Worm (Caenorhabditis elegans): ENCODE measurements around the gene nlp-2.

nlp-2 gene

DNA sequence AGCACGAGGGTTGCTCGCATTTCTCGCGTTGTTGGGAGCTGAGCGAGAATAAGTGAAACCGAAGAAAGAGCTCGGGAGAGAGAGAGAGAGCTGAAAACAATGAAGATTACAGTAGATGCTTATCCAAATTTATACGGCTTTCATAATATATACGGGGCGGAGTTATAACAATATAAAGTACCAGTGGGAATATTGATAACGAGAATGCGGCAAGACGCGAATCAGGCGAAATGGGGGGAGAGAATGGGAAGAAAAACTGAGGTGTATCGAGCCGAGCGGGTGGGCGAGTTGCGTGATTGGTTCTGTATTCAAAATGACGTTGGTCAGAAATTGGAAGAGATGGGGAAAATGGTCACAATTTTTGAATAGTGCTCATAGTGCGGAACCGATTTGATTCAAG is at the start of gene nlp-2:
Gene nlp-2 (minus strand): TSS at position 101 of the 400 bp plus-strand sequence.
- no peak for TF ChIP-seq F26F4.8 (GFP tag; conservative IDR thresholded peaks at IDR 0.05)
- no peak for TF ChIP-seq dmd-9 (GFP tag; IDR thresholded peaks at IDR 0.05)
- TF ChIP-seq unc-130 (GFP tag; optimal IDR thresholded peaks at IDR 0.05): no peak
- TF ChIP-seq unc-39 (tag; optimal IDR thresholded peaks at IDR 0.05): no peak

DNA sequence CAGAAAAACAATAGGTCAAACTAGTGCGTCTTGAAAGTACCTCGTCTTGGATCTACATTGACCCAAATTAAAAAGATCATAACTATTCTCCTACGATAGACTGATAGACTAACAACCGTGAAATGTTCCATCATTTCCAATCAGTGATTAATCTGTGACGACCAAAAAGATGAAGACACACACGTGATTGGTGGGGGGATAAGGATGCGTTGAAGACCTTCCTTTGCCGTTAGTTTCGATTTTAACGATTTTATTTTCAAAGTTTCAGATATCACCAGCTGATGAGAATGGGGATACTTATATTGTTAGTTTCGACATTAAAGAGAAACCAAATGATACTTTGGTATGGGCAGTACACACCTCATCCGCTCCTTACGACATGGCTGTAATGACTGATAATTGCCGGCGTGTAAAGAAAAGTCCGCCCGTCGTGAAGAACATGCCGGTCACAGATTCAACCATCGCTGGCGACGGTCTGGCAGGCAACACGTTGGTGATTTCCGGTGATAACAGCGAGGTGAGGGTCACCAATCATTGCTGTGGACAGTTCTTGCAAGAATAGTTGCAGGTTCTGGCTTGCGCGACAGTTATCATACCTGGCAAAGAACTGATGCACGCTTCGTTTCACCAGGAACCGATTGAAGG is 42.5 kb upstream of the nlp-2 start:
- TF ChIP-seq mdl-1 (tag; optimal IDR thresholded peaks at IDR 0.05): no peak
- no peak for TF ChIP-seq arid-1 (GFP tag; conservative IDR thresholded peaks at IDR 0.05)
- TF ChIP-seq mxl-3 (GFP tag; optimal IDR thresholded peaks at IDR 0.05): peak; percentile 46
- no peak for TF ChIP-seq daf-12 (tag; optimal IDR thresholded peaks at IDR 0.05)
- no peak for TF ChIP-seq ces-1 (GFP tag; optimal IDR thresholded peaks at IDR 0.05)
- TF ChIP-seq nhr-42 (GFP tag; IDR thresholded peaks at IDR 0.05): no peak
- no peak for TF ChIP-seq daf-8 (GFP tag; IDR thresholded peaks at IDR 0.05)
- no peak for TF ChIP-seq sdz-12 (GFP tag; optimal IDR thresholded peaks at IDR 0.05)
- no peak for TF ChIP-seq zip-11 (GFP tag; IDR thresholded peaks at IDR 0.05)
- no peak for TF ChIP-seq ceh-44 (GFP tag; IDR thresholded peaks at IDR 0.05)
- TF ChIP-seq D1046.2 (GFP tag; IDR thresholded peaks at IDR 0.05): no peak
- TF ChIP-seq ama-1 (optimal IDR thresholded peaks at IDR 0.05): no peak
- peak; percentile 94 for TF ChIP-seq aha-1 (tag)
- TF ChIP-seq ctbp-1 (GFP tag; IDR thresholded peaks at IDR 0.05): no peak
- TF ChIP-seq skn-1 (tag; optimal IDR thresholded peaks at IDR 0.05): no peak
- no peak for TF ChIP-seq nhr-111 (GFP tag; optimal IDR thresholded peaks at IDR 0.05)
- TF ChIP-seq set-16 (GFP tag; IDR thresholded peaks at IDR 0.05): no peak
- TF ChIP-seq dmd-8 (GFP tag; IDR thresholded peaks at IDR 0.05): no peak
- TF ChIP-seq nhr-77 (tag; optimal IDR thresholded peaks at IDR 0.05): no peak
- TF ChIP-seq spr-3 (GFP tag; optimal IDR thresholded peaks at IDR 0.05): no peak
- TF ChIP-seq nhr-28 (tag; optimal IDR thresholded peaks at IDR 0.05): peak; percentile 14
- peak; percentile 26 for TF ChIP-seq hlh-30 (tag; optimal IDR thresholded peaks at IDR 0.05; ENCODE audit: insufficient read depth)

DNA sequence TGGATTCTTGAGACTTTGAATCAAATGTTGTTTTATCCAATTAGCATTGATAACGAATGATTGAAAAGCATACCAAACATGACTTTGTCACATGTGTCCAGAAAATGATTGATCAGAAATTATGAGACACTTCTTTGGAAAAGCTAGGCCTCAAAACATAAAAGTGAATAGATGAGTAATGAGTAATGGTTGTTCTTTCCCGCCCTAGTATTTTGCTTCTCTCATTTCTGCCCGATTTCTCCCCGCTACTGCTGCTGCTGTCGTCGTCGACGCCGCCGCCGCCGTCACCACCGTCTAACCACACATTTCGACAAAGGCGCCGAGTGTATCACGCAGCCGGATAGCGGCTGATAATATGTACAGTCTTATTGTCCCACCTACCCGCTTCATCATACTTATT is 40.9 kb upstream of the nlp-2 start, which contains the start of gene F47G3.1:
Gene F47G3.1 (plus strand): TSS at position 301 of the 400 bp plus-strand sequence.
- TF ChIP-seq mxl-3 (GFP tag; optimal IDR thresholded peaks at IDR 0.05): peak; percentile 43
- TF ChIP-seq nhr-28 (tag; optimal IDR thresholded peaks at IDR 0.05): no peak
- TF ChIP-seq nhr-76 (tag; optimal IDR thresholded peaks at IDR 0.05): no peak
- no peak for TF ChIP-seq fos-1 (tag; optimal IDR thresholded peaks at IDR 0.05)
- TF ChIP-seq aha-1 (tag): peak; percentile 16
- TF ChIP-seq daf-12 (tag; optimal IDR thresholded peaks at IDR 0.05): no peak
- TF ChIP-seq ceh-20 (GFP tag; IDR thresholded peaks at IDR 0.05): no peak
- peak; percentile 34 for TF ChIP-seq hlh-11 (tag; optimal IDR thresholded peaks at IDR 0.05)
- 0 out of 2 replicates have a peak, but pooled peaks have one; percentile 28 for TF ChIP-seq madf-9 (GFP tag; conservative IDR thresholded peaks at IDR 0.05)

DNA sequence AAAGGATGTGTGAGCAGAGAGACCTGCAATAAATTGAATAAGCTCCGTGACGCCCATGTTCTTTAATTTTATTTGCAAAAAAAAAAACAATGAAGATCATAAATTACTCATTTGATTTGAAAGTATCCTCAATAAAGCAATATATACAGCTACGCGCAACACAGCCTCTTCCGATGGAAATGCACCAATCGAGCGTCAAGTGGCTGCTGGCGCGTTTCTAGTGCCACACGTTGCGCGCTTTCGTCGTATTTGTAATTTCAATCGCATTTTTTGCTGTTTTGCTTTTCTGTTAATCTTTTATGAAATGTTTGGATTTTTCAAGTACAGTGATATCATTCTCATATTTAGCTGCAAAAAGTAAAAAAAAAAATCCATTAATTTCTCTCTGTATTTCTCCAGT is 37.7 kb upstream of the nlp-2 start:
- TF ChIP-seq lim-7 (GFP tag; IDR thresholded peaks at IDR 0.05) (no peak), nhr-77 (tag; optimal IDR thresholded peaks at IDR 0.05) (peak; percentile 9), pha-4 (GFP tag; IDR thresholded peaks at IDR 0.05) (no peak), pha-4 (tag; optimal IDR thresholded peaks at IDR 0.05) (no peak), dpl-1 (GFP tag; optimal IDR thresholded peaks at IDR 0.05) (peak; percentile 64), duxl-1 (tag; optimal IDR thresholded peaks at IDR 0.05; ENCODE audit: poor library complexity) (peak; percentile 2), php-3 (GFP tag; IDR thresholded peaks at IDR 0.05) (no peak), egl-43 (GFP tag; IDR thresholded peaks at IDR 0.05) (no peak), mxl-3 (GFP tag; optimal IDR thresholded peaks at IDR 0.05) (peak; percentile 5), ztf-11 (tag; optimal IDR thresholded peaks at IDR 0.05) (no peak), cey-2 (tag; optimal IDR thresholded peaks at IDR 0.05; ENCODE audit: borderline replicate concordance, insufficient read depth) (no peak), ceh-82 (tag; optimal IDR thresholded peaks at IDR 0.05) (no peak), T26A8.4 (GFP tag; IDR thresholded peaks at IDR 0.05) (no peak), dmd-6 (GFP tag; IDR thresholded peaks at IDR 0.05) (peak; percentile 57), nhr-111 (GFP tag; optimal IDR thresholded peaks at IDR 0.05) (no peak), R02D3.7 (tag; optimal IDR thresholded peaks at IDR 0.05) (no peak), Y75B8A.6 (GFP tag; IDR thresholded peaks at IDR 0.05) (no peak), mxl-2 (GFP tag; conservative IDR thresholded peaks at IDR 0.05) (no peak), pqm-1 (tag; optimal IDR thresholded peaks at IDR 0.05) (no peak), saeg-2 (GFP tag; IDR thresholded peaks at IDR 0.05) (no peak)
